Worm (Caenorhabditis elegans) whole organism, L4 larva: Measurements from ENCODE around the gene mdt-26.
"Not testable (repeated sequence)": the region's sequence is repeated elsewhere in the genome, so short reads cannot be mapped to it uniquely, and the experiment has no call there.

Source experiments
- F44E2.7 ChIP-seq: fragments of 200-800 bp; sonication (Bioruptor generic); IDR thresholded peaks from 2 replicates; pipeline ENCODE4 v2.1.2; 2022; ENCODE audit warnings: missing genetic modification characterization, missing compliant biosample characterization
- T20F7.1 ChIP-seq: fragments of 200-800 bp; sonication (Bioruptor generic); optimal IDR thresholded peaks from 2 replicates; lab custom pipeline; 2018; ENCODE audit warnings: mild to moderate bottlenecking, missing genetic modification characterization, missing compliant biosample characterization
- T26A8.4 ChIP-seq: fragments of 200-800 bp; sonication (Bioruptor generic); IDR thresholded peaks from 2 replicates; pipeline ENCODE4 v1.3.6; 2022; ENCODE audit warnings: missing genetic modification characterization, missing compliant biosample characterization
- Y48G9A.11 ChIP-seq: fragments of 200-800 bp; sonication (Bioruptor generic); IDR thresholded peaks from 2 replicates; pipeline ENCODE4 v1.3.6; 2022; ENCODE audit warnings: missing genetic modification reagents, missing genetic modification characterization, missing compliant biosample characterization
- Y5F2A.4 ChIP-seq: fragments of 200-800 bp; sonication (Bioruptor generic); optimal IDR thresholded peaks from 2 replicates; lab custom pipeline; 2018; ENCODE audit warnings: mild to moderate bottlenecking, missing genetic modification characterization, missing compliant biosample characterization
- aha-1 ChIP-seq: fragments of 150-350 bp; peaks from one replicate; lab custom pipeline; 2014; ENCODE audit warnings: missing biosample characterization, missing genetic modification characterization
- aly-2 ChIP-seq: sonication (generic microtip); optimal IDR thresholded peaks from 2 replicates; lab custom pipeline; 2018; ENCODE audit warnings: missing biosample characterization, missing genetic modification characterization
- ama-1 ChIP-seq: fragments of 150-350 bp; optimal IDR thresholded peaks from 2 replicates; lab custom pipeline; 2014; ENCODE audit warnings: inconsistent platforms, mixed read lengths
- ces-1 ChIP-seq: fragments of 150-350 bp; sonication (generic microtip); optimal IDR thresholded peaks from 4 replicates; lab custom pipeline; 2014; ENCODE audit warnings: missing biosample characterization, missing genetic modification reagents, missing genetic modification characterization
- cey-2 ChIP-seq: sonication (generic microtip); optimal IDR thresholded peaks from 3 replicates; lab custom pipeline; 2017; ENCODE audit warnings: missing genetic modification characterization, mild to moderate bottlenecking, missing compliant biosample characterization, antibody characterized with exemption, borderline replicate concordance; ENCODE audit not compliant: insufficient read depth
- daf-12 ChIP-seq: fragments of 150-350 bp; optimal IDR thresholded peaks from 2 replicates; lab custom pipeline; 2014; ENCODE audit warnings: missing biosample characterization, missing genetic modification reagents, missing genetic modification characterization
- daf-19 ChIP-seq: fragments of 200-800 bp; sonication (Bioruptor generic); conservative IDR thresholded peaks from 2 replicates; pipeline ENCODE4 v1.3.6; 2022; ENCODE audit warnings: missing genetic modification characterization, missing compliant biosample characterization
- daf-8 ChIP-seq: fragments of 200-800 bp; sonication (Bioruptor generic); IDR thresholded peaks from 2 replicates; pipeline ENCODE4 v1.3.6; 2022; ENCODE audit warnings: missing genetic modification characterization, missing compliant biosample characterization
- dmd-8 ChIP-seq: fragments of 200-800 bp; sonication (Bioruptor generic); IDR thresholded peaks from 2 replicates; pipeline ENCODE4 v1.3.6; 2022; ENCODE audit warnings: missing genetic modification characterization, missing compliant biosample characterization
- dmd-9 ChIP-seq: fragments of 200-800 bp; sonication (Bioruptor generic); IDR thresholded peaks from 2 replicates; pipeline ENCODE4 v1.3.6; 2022; ENCODE audit warnings: missing genetic modification reagents, missing genetic modification characterization, missing compliant biosample characterization
- dpl-1 ChIP-seq: fragments of 150-350 bp; optimal IDR thresholded peaks from 2 replicates; lab custom pipeline; 2014; ENCODE audit warnings: missing biosample characterization, missing genetic modification reagents, missing genetic modification characterization
- egl-27 ChIP-seq: sonication (generic microtip); optimal IDR thresholded peaks from 3 replicates; lab custom pipeline; 2017; ENCODE audit warnings: missing biosample characterization, missing genetic modification reagents, missing genetic modification characterization
- hmg-1.1 ChIP-seq: fragments of 200-800 bp; sonication (Bioruptor generic); IDR thresholded peaks from 2 replicates; pipeline ENCODE4 v1.3.6; 2022; ENCODE audit warnings: missing genetic modification reagents, missing genetic modification characterization, missing compliant biosample characterization
- jun-1 ChIP-seq: fragments of 150-350 bp; optimal IDR thresholded peaks from 2 replicates; lab custom pipeline; 2014; ENCODE audit warnings: missing biosample characterization, missing genetic modification reagents, missing genetic modification characterization
- lir-3 ChIP-seq: sonication (generic microtip); optimal IDR thresholded peaks from 2 replicates; lab custom pipeline; 2016; ENCODE audit warnings: mild to moderate bottlenecking, missing genetic modification characterization, missing compliant biosample characterization
- mdl-1 ChIP-seq, 2 experiments: fragments of 150-350 bp in 1 of 2; sonication (generic microtip) in 1 of 2; optimal IDR thresholded peaks; 2 replicates each; lab custom pipeline; 2014 to 2017; ENCODE audit warnings: missing biosample characterization in 2 of 2, missing genetic modification characterization in 2 of 2
- mes-2 ChIP-seq: sonication (generic microtip); optimal IDR thresholded peaks from 2 replicates; lab custom pipeline; 2016; ENCODE audit warnings: missing genotype, mild to moderate bottlenecking, missing genetic modification characterization, missing compliant biosample characterization; ENCODE audit not compliant: poor library complexity, severe bottlenecking
- nhr-237 ChIP-seq: sonication (generic microtip); optimal IDR thresholded peaks from 2 replicates; lab custom pipeline; 2017; ENCODE audit warnings: missing biosample characterization, missing genetic modification characterization
- nhr-25 ChIP-seq: sonication (generic microtip); optimal IDR thresholded peaks from 2 replicates; lab custom pipeline; 2017; ENCODE audit warnings: missing genetic modification characterization, mild to moderate bottlenecking, missing compliant biosample characterization, antibody characterized with exemption, moderate library complexity, borderline replicate concordance; ENCODE audit not compliant: insufficient read depth
- nhr-28 ChIP-seq: fragments of 150-350 bp; optimal IDR thresholded peaks from 2 replicates; lab custom pipeline; 2014; ENCODE audit warnings: missing biosample characterization, missing genetic modification characterization
- nhr-77 ChIP-seq: fragments of 150-350 bp; optimal IDR thresholded peaks from 2 replicates; lab custom pipeline; 2014; ENCODE audit warnings: missing biosample characterization, missing genetic modification characterization
- skn-1 ChIP-seq: fragments of 150-350 bp; optimal IDR thresholded peaks from 2 replicates; lab custom pipeline; 2014; ENCODE audit warnings: missing biosample characterization, missing genetic modification characterization
- snpc-4 ChIP-seq: fragments of 150-350 bp; optimal IDR thresholded peaks from 2 replicates; lab custom pipeline; 2014; ENCODE audit warnings: missing biosample characterization, missing genetic modification characterization
- spr-1 ChIP-seq: sonication (generic microtip); optimal IDR thresholded peaks from 2 replicates; lab custom pipeline; 2016; ENCODE audit warnings: mild to moderate bottlenecking, missing genetic modification characterization, missing compliant biosample characterization
- spr-3 ChIP-seq: fragments of 200-800 bp; sonication (Bioruptor generic); optimal IDR thresholded peaks from 2 replicates; lab custom pipeline; 2018; ENCODE audit warnings: mild to moderate bottlenecking, missing genetic modification characterization, missing compliant biosample characterization
- unc-62 ChIP-seq, 3 experiments: fragments of 150-350 bp in 1 of 3; sonication (generic microtip); optimal IDR thresholded peaks in 2 of 3; peaks in 1 of 3; 1 replicate in 1 of 3; 2 replicates in 2 of 3; lab custom pipeline; 2014 to 2017; ENCODE audit warnings: missing biosample characterization in 3 of 3, missing genetic modification characterization in 3 of 3, missing genetic modification reagents in 3 of 3, missing genotype in 1 of 3
- zag-1 ChIP-seq: fragments of 150-350 bp; optimal IDR thresholded peaks from 2 replicates; lab custom pipeline; 2014; ENCODE audit warnings: missing biosample characterization, missing genetic modification characterization
- zfp-2 ChIP-seq: sonication (generic microtip); optimal IDR thresholded peaks from 2 replicates; lab custom pipeline; 2016; ENCODE audit warnings: mild to moderate bottlenecking, missing genetic modification characterization, missing compliant biosample characterization
- zip-2 ChIP-seq: fragments of 150-350 bp; optimal IDR thresholded peaks from 2 replicates; lab custom pipeline; 2014; ENCODE audit warnings: missing biosample characterization, missing genetic modification characterization
- ztf-7 ChIP-seq: fragments of 150-350 bp; optimal IDR thresholded peaks from 2 replicates; lab custom pipeline; 2014; ENCODE audit warnings: missing biosample characterization, missing genetic modification characterization

mdt-26 gene

ce11 chrII:5628326-5628818 is 32.6 kb upstream of the mdt-26 start, which contains the start of gene F59E12.15:
F59E12.15 (minus strand) TSS chrII:5628376.
- TF ChIP-seq daf-12 (tag; lab: Kevin White, UChicago) (no peak), ztf-7 (tag; lab: Kevin White, UChicago) (peak; percentile 71), unc-62 (GFP tag; optimal IDR thresholded peaks at IDR 0.05 in 1 of 2; lab: Kevin White, UChicago) (peak in 1 of 2 experiments; percentile 78), unc-62 (tag; optimal IDR thresholded peaks at IDR 0.05; lab: Kevin White, UChicago) (no peak), zip-2 (tag; lab: Kevin White, UChicago) (no peak)
- TF ChIP-seq, all 104 proteins: peak for 2

- not testable (repeated sequence) for TF ChIP-seq ces-1 (GFP tag; lab: Kevin White, UChicago); lir-3 (tag; lab: Kevin White, UChicago); ama-1 (lab: Kevin White, UChicago)
- TF ChIP-seq, all 104 proteins: peak for 0; not testable (repeated sequence) for 104
These were observed 30.1 kb upstream of the mdt-26 start, which contains the start of the genes F59E12.6 and npl-4.1 for ce11 chrII:5630851-5631401. F59E12.6 (minus strand) TSS chrII:5630951. npl-4.1 (plus strand) TSS chrII:5631351.

- TF ChIP-seq T20F7.1 (GFP tag; lab: Kevin White, UChicago) (peak; percentile 92), nhr-77 (tag; lab: Kevin White, UChicago) (peak; percentile 21), hmg-1.1 (GFP tag; lab: Robert Waterston, UW) (peak; percentile 43; the same call in 1 of the 2 replicates), nhr-28 (tag; lab: Kevin White, UChicago) (no peak), Y48G9A.11 (GFP tag; lab: Robert Waterston, UW) (peak; percentile 84), mes-2 (tag; lab: Kevin White, UChicago) (no peak), aha-1 (peak; percentile 87), spr-1 (peak; percentile 95), Y5F2A.4 (GFP tag; lab: Kevin White, UChicago) (no peak), spr-3 (GFP tag; lab: Kevin White, UChicago) (peak; percentile 96)
These were observed 27.5 kb upstream of the mdt-26 start for ce11 chrII:5633453-5633852.

- no peak for TF ChIP-seq jun-1
- no peak for TF ChIP-seq T26A8.4
- no peak for TF ChIP-seq dpl-1 (GFP tag; lab: Kevin White, UChicago)
- no peak for TF ChIP-seq zfp-2 (tag; lab: Kevin White, UChicago)
- no peak for TF ChIP-seq egl-27
- no peak for TF ChIP-seq nhr-237 (tag; lab: Kevin White, UChicago)
- TF ChIP-seq daf-8, result no peak
- TF ChIP-seq mdl-1 (tag; optimal IDR thresholded peaks at IDR 0.05; lab: Kevin White, UChicago), result no peak
- TF ChIP-seq skn-1, result no peak
- no peak for TF ChIP-seq dmd-8 (GFP tag; lab: Robert Waterston, UW)
- TF ChIP-seq nhr-25, result no peak
- no peak for TF ChIP-seq snpc-4
- no peak for TF ChIP-seq cey-2 (tag; lab: Kevin White, UChicago)
- no peak for TF ChIP-seq F44E2.7
- TF ChIP-seq Y48G9A.11 (GFP tag; lab: Robert Waterston, UW), result no peak
- no peak for TF ChIP-seq dmd-9 (GFP tag; lab: Robert Waterston, UW)
- TF ChIP-seq daf-19 (GFP tag; lab: Robert Waterston, UW), result no peak
- no peak for TF ChIP-seq ztf-7 (tag; lab: Kevin White, UChicago)
- TF ChIP-seq aly-2 (tag; lab: Kevin White, UChicago), result no peak
- TF ChIP-seq zag-1 (tag; lab: Kevin White, UChicago), result no peak
- TF ChIP-seq, all 104 proteins: peak for 0
These were observed 24.2 kb upstream of the mdt-26 start, which contains the start of gene F59E12.8 for ce11 chrII:5636826-5637225. F59E12.8 (minus strand) TSS chrII:5636926.
